Worm (Caenorhabditis elegans) whole organism, L1 larva: Measurements from ENCODE around the gene str-188.

Experiments
- ama-1 ChIP-seq: fragments of 150-350 bp; optimal IDR thresholded peaks from 2 replicates; lab custom pipeline; 2014
- fkh-4 ChIP-seq: sonication (generic microtip); optimal IDR thresholded peaks from 2 replicates; lab custom pipeline; 2016; ENCODE audit warnings: missing compliant biosample characterization, missing genetic modification characterization, borderline replicate concordance
- lin-15B ChIP-seq: fragments of 150-350 bp; sonication (generic microtip); optimal IDR thresholded peaks from 3 replicates; lab custom pipeline; 2014; ENCODE audit warnings: missing biosample characterization, missing genetic modification characterization
- lin-39 ChIP-seq: fragments of 150-350 bp; optimal IDR thresholded peaks from 2 replicates; lab custom pipeline; 2014; ENCODE audit warnings: missing biosample characterization, missing genetic modification reagents, missing genetic modification characterization
- lsy-2 ChIP-seq, 2 experiments: fragments of 150-350 bp; optimal IDR thresholded peaks; 2 replicates each; lab custom pipeline; 2014; ENCODE audit warnings: missing biosample characterization in 2 of 2, missing genetic modification characterization in 2 of 2
- nhr-237 ChIP-seq: fragments of 150-350 bp; optimal IDR thresholded peaks from 2 replicates; lab custom pipeline; 2014; ENCODE audit warnings: missing biosample characterization, missing genetic modification characterization
- unc-62 ChIP-seq: fragments of 150-350 bp; optimal IDR thresholded peaks from 2 replicates; lab custom pipeline; 2014; ENCODE audit warnings: missing biosample characterization, missing genetic modification reagents, missing genetic modification characterization
- zag-1 ChIP-seq: fragments of 150-350 bp; optimal IDR thresholded peaks from 2 replicates; lab custom pipeline; 2014; ENCODE audit warnings: missing biosample characterization, missing genetic modification characterization

ce11 chrV:9724021-9724671 is 7.6 kb downstream of the str-188 start, which contains the start of gene slcr-46.3:
- TF ChIP-seq lsy-2 (tag; optimal IDR thresholded peaks at IDR 0.05; lab: Kevin White, UChicago) (peak in 1 of 2 experiments; percentile 49), fkh-4 (no peak), unc-62 (no peak), nhr-237 (tag; lab: Kevin White, UChicago) (no peak), zag-1 (tag; lab: Kevin White, UChicago) (no peak), ama-1 (lab: Kevin White, UChicago) (no peak), lin-15B (tag; lab: Kevin White, UChicago) (no peak), lin-39 (no peak)
